Worm (Caenorhabditis elegans): ENCODE results near the gene pgp-5.

Gene pgp-5

DNA sequence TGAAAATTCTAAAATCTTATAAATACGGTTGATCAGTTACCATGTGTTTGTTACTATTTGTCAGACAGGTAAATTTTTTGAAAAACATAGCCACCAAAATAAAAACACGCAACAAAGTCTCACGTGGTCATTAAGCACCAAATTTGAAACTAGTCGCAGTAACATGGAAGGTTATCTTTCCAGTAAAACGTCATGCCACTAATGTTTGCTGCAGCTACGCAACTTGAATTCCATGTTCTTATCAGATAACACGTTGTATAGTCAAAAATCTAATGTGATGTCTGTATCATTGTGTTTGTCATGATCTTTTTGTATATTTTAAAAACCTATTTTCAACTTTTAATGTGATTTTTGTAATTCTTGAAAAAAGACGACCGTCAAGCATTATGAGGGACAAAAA, 42.7 kb upstream of the pgp-5 start (continued):
- peak in 1 of 2 experiments; percentile 66 for TF ChIP-seq unc-62 (GFP tag; optimal IDR thresholded peaks at IDR 0.05 in 1 of 2)
- TF ChIP-seq unc-62 (tag; optimal IDR thresholded peaks at IDR 0.05), result no peak
- TF ChIP-seq sdz-12 (GFP tag; optimal IDR thresholded peaks at IDR 0.05), result no peak
- peak; percentile 24 for TF ChIP-seq zip-2 (tag; optimal IDR thresholded peaks at IDR 0.05)
- TF ChIP-seq hlh-11 (tag; optimal IDR thresholded peaks at IDR 0.05), result peak; percentile 83
- TF ChIP-seq dmd-9 (GFP tag; IDR thresholded peaks at IDR 0.05), result no peak
- no peak for TF ChIP-seq set-16 (GFP tag; IDR thresholded peaks at IDR 0.05)
- no peak for TF ChIP-seq lir-3 (tag; optimal IDR thresholded peaks at IDR 0.05)

DNA sequence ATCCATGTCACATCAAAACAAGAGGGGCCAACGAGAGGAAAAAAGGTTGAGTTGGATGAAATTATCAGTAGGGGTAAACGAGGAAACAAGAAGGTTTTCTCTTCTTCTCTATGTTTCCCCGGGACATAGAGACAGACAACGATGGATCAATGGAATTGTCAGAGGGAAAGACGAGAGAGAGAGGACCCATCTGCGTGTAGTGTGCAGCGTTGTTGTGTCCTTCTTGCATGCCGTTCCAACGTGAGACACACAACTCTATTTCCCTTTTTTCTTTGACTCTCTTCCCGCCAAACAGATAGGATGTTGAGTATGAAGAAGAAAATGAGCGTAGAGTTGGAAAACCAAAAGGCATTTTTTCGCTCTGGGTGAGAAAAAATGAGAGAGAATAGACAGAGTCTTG, 41.9 kb upstream of the pgp-5 start:
- TF ChIP-seq hif-1 (tag; optimal IDR thresholded peaks at IDR 0.05), result no peak
- TF ChIP-seq F44E2.7 (GFP tag; IDR thresholded peaks at IDR 0.05), result no peak
- TF ChIP-seq mxl-3 (GFP tag; optimal IDR thresholded peaks at IDR 0.05), result peak; percentile 96
- TF ChIP-seq zfp-3 (GFP tag; conservative IDR thresholded peaks at IDR 0.05), result no peak
- peak; percentile 19 for TF ChIP-seq nhr-48 (tag; optimal IDR thresholded peaks at IDR 0.05)
- TF ChIP-seq mep-1 (tag; optimal IDR thresholded peaks at IDR 0.05), result peak; percentile 79
- TF ChIP-seq nhr-11 (tag; optimal IDR thresholded peaks at IDR 0.05), result peak; percentile 87
- no peak for TF ChIP-seq lin-38 (GFP tag; IDR thresholded peaks at IDR 0.05)
- peak; percentile 69 for TF ChIP-seq hmg-1.1 (GFP tag; IDR thresholded peaks at IDR 0.05)
- peak; percentile 80 for TF ChIP-seq fkh-10 (GFP tag; optimal IDR thresholded peaks at IDR 0.05)
- 0 out of 2 replicates have a peak, but pooled peaks have one; percentile 38 for TF ChIP-seq ctbp-1 (GFP tag; IDR thresholded peaks at IDR 0.05)
- TF ChIP-seq dpl-1 (GFP tag; optimal IDR thresholded peaks at IDR 0.05), result peak; percentile 21
- TF ChIP-seq aha-1 (tag), result peak; percentile 99
- TF ChIP-seq spr-1 (tag; optimal IDR thresholded peaks at IDR 0.05), result no peak
- TF ChIP-seq hlh-11 (tag; optimal IDR thresholded peaks at IDR 0.05), result peak; percentile 80
- TF ChIP-seq nhr-28 (tag; optimal IDR thresholded peaks at IDR 0.05), result peak; percentile 83
- TF ChIP-seq dmd-9 (GFP tag; IDR thresholded peaks at IDR 0.05), result no peak
- no peak for TF ChIP-seq ztf-7 (tag; optimal IDR thresholded peaks at IDR 0.05)
- TF ChIP-seq hlh-30 (tag; optimal IDR thresholded peaks at IDR 0.05; ENCODE audit: insufficient read depth), result peak; percentile 49
- no peak for TF ChIP-seq aly-2 (tag; optimal IDR thresholded peaks at IDR 0.05)
- peak; percentile 39 for TF ChIP-seq mes-2 (tag; optimal IDR thresholded peaks at IDR 0.05; ENCODE audit: poor library complexity, severe bottlenecking)
- no peak for TF ChIP-seq fos-1 (tag; optimal IDR thresholded peaks at IDR 0.05)
- TF ChIP-seq mxl-2 (GFP tag; conservative IDR thresholded peaks at IDR 0.05), result no peak
- TF ChIP-seq mdl-1 (tag; optimal IDR thresholded peaks at IDR 0.05), result peak in 1 of 2 experiments; percentile 79
- TF ChIP-seq egl-43 (GFP tag; IDR thresholded peaks at IDR 0.05), result no peak
- TF ChIP-seq tag-97 (GFP tag; IDR thresholded peaks at IDR 0.05), result no peak
- 0 out of 2 replicates have a peak, but pooled peaks have one; percentile 22 for TF ChIP-seq php-3 (GFP tag; IDR thresholded peaks at IDR 0.05)
- TF ChIP-seq nhr-77 (tag; optimal IDR thresholded peaks at IDR 0.05), result peak; percentile 49
- peak; percentile 71 for TF ChIP-seq dmd-6 (GFP tag; IDR thresholded peaks at IDR 0.05)
- no peak for TF ChIP-seq nhr-10 (tag; optimal IDR thresholded peaks at IDR 0.05)
- no peak for TF ChIP-seq duxl-1 (tag; optimal IDR thresholded peaks at IDR 0.05; ENCODE audit: poor library complexity)
- TF ChIP-seq tra-1 (GFP tag; IDR thresholded peaks at IDR 0.05), result no peak
- no peak for TF ChIP-seq ZK546.5 (tag; optimal IDR thresholded peaks at IDR 0.05)
- no peak for TF ChIP-seq lim-7 (GFP tag; IDR thresholded peaks at IDR 0.05)
- peak in 1 of 2 experiments; percentile 77 for TF ChIP-seq daf-16 (GFP tag; optimal IDR thresholded peaks at IDR 0.05)
- peak; percentile 12 for TF ChIP-seq daf-16 (tag; optimal IDR thresholded peaks at IDR 0.05)
- no peak for TF ChIP-seq daf-8 (GFP tag; IDR thresholded peaks at IDR 0.05)
- TF ChIP-seq unc-62 (GFP tag; optimal IDR thresholded peaks at IDR 0.05 in 1 of 2), result peak in 1 of 2 experiments; percentile 97
- no peak for TF ChIP-seq unc-62 (tag; optimal IDR thresholded peaks at IDR 0.05)
- peak in 1 of 2 experiments; percentile 61 for TF ChIP-seq lsy-2 (tag; optimal IDR thresholded peaks at IDR 0.05)
- TF ChIP-seq dve-1 (tag; optimal IDR thresholded peaks at IDR 0.05; ENCODE audit: insufficient read depth), result peak; percentile 28
- TF ChIP-seq madf-9 (GFP tag; conservative IDR thresholded peaks at IDR 0.05), result 0 out of 2 replicates have a peak, but pooled peaks have one; percentile 23
- peak; percentile 66 for TF ChIP-seq rbr-2 (tag; optimal IDR thresholded peaks at IDR 0.05)
- TF ChIP-seq gei-8 (GFP tag; optimal IDR thresholded peaks at IDR 0.05), result no peak

Data from whole organism, L4 larva.